Fruit fly (Drosophila melanogaster) Kc167 (cell line): ENCODE measurements around the gene CG18749.

Experiments
- Myc ChIP-seq: fragments of >200 bp; optimal IDR thresholded peaks from 2 replicates; lab custom pipeline; 2017; ENCODE audit warnings: missing external identifiers
- Sin3A ChIP-seq: fragments of >200 bp; optimal IDR thresholded peaks from 2 replicates; lab custom pipeline; 2018; ENCODE audit warnings: missing external identifiers
- h ChIP-seq: fragments of >200 bp; optimal IDR thresholded peaks from 3 replicates; lab custom pipeline; 2018; ENCODE audit warnings: missing external identifiers
- insv ChIP-seq: fragments of >200 bp; optimal IDR thresholded peaks from 3 replicates; lab custom pipeline; 2018; ENCODE audit warnings: missing external identifiers
- psq ChIP-seq: fragments of >200 bp; optimal IDR thresholded peaks from 2 replicates; lab custom pipeline; 2017; ENCODE audit warnings: missing external identifiers
- ttk ChIP-seq: sonication (Bioruptor generic); optimal IDR thresholded peaks from 2 replicates; lab custom pipeline; 2017; ENCODE audit warnings: missing external identifiers

DNA sequence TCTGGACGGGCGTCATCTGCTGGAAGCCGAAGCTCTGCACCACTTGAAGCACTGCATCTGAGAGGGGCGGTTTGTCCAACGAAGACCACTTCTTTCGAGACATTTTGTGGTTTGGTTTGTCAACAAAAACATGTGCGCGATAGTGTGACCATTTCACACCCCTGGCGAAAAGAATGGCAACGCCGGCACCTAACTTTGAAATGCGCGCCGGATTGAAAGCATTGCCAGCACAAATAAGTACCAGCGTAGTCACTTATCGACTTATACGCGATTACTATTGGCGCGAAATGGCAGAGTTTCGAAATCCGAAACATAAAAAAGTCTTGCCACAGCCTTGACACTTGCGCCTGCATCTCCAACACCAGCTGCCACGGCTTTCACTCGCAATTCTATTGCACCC is 25.9 kb downstream of the CG18749 start, which contains the start of gene CG9630:
- TF ChIP-seq psq (lab: Kevin White, UChicago) (no peak), insv (lab: Kevin White, UChicago) (no peak), ttk (lab: Kevin White, UChicago) (no peak), Sin3A (lab: Kevin White, UChicago) (no peak), h (no peak), Myc (no peak)
